Fruit fly (Drosophila melanogaster) whole organism: ENCODE measurements around the gene CG31300.

Experiments used
- Dll ChIP-seq: fragments of >200 bp; optimal IDR thresholded peaks from 2 replicates; lab custom pipeline; 2017
- EcR ChIP-seq, 2 experiments: fragments of >200 bp; optimal IDR thresholded peaks; 2 replicates each; lab custom pipeline; 2017; ENCODE audit warnings: missing biosample characterization in 2 of 2, missing genetic modification characterization in 2 of 2, missing genetic modification reagents in 2 of 2
- pan ChIP-seq: fragments of >200 bp; optimal IDR thresholded peaks from 2 replicates; lab custom pipeline; 2017
- psq ChIP-seq: fragments of >200 bp; optimal IDR thresholded peaks from 2 replicates; lab custom pipeline; 2017
- usp ChIP-seq: fragments of >200 bp; optimal IDR thresholded peaks from 2 replicates; lab custom pipeline; 2017; ENCODE audit warnings: missing biosample characterization, missing genetic modification characterization, mixed read lengths

DNA sequence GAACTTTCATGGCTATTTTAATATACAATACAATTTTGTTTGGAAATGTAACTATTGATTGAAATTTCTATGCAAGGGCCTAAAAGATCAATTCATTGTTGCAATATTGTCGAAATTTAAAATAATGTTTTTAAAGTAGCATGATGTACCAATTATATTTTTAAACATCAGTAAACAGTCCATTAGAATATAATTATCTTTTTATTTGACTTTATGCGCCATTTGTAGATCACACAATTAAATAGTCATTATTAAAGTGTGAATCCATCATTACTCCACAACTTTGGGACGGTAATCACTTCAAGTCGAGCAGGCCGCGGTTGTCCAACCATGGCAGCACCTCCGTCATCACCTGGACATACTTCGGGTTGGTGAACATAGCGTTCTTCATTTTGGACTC, 27.4 kb downstream of the CG31300 start, which contains the start of gene CG31099:
- TF ChIP-seq Dll (lab: Kevin White, UChicago) (no peak), usp (GFP tag; lab: Kevin White, UChicago) (no peak), pan (no peak), EcR (GFP tag; optimal IDR thresholded peaks at IDR 0.05; lab: Kevin White, UChicago) (no peak), psq (lab: Kevin White, UChicago) (no peak)
